Worm (Caenorhabditis elegans) whole organism, L1 larva: Measurements from ENCODE around the gene srx-87.

Experiments used
- C34B4.2 ChIP-seq: sonication (generic microtip); optimal IDR thresholded peaks from 2 replicates; lab custom pipeline; 2017; ENCODE audit warnings: mild to moderate bottlenecking, missing genetic modification characterization, missing compliant biosample characterization
- aha-1 ChIP-seq: fragments of 150-350 bp; optimal IDR thresholded peaks from 2 replicates; lab custom pipeline; 2014; ENCODE audit warnings: missing biosample characterization, missing genetic modification characterization
- alr-1 ChIP-seq: fragments of 200-800 bp; sonication (Bioruptor generic); optimal IDR thresholded peaks from 2 replicates; lab custom pipeline; 2018; ENCODE audit warnings: borderline replicate concordance, mild to moderate bottlenecking, missing genetic modification characterization, missing compliant biosample characterization
- aly-2 ChIP-seq: fragments of 150-350 bp; optimal IDR thresholded peaks from 2 replicates; lab custom pipeline; 2014; ENCODE audit warnings: missing biosample characterization, missing genetic modification characterization
- ama-1 ChIP-seq: fragments of 150-350 bp; optimal IDR thresholded peaks from 2 replicates; lab custom pipeline; 2014
- blmp-1 ChIP-seq: fragments of 150-350 bp; optimal IDR thresholded peaks from 2 replicates; lab custom pipeline; 2014; ENCODE audit warnings: missing biosample characterization, missing genetic modification characterization
- ceh-63 ChIP-seq: fragments of 200-800 bp; sonication (Bioruptor generic); optimal IDR thresholded peaks from 2 replicates; lab custom pipeline; 2018; ENCODE audit warnings: mild to moderate bottlenecking, missing genetic modification characterization, missing compliant biosample characterization
- ceh-8 ChIP-seq: fragments of 200-800 bp; sonication (Bioruptor generic); optimal IDR thresholded peaks from 2 replicates; lab custom pipeline; 2018; ENCODE audit warnings: mild to moderate bottlenecking, missing genetic modification characterization, moderate library complexity, missing compliant biosample characterization
- dpl-1 ChIP-seq, 3 experiments: fragments of 150-350 bp in 2 of 3; sonication (generic microtip) in 1 of 3; optimal IDR thresholded peaks; 2 replicates each; lab custom pipeline; 2014 to 2017; ENCODE audit warnings: missing biosample characterization in 3 of 3, missing genetic modification characterization in 3 of 3, missing genetic modification reagents in 3 of 3
- efl-1 ChIP-seq, 4 experiments: fragments of 150-350 bp; optimal IDR thresholded peaks in 3 of 4; peaks in 1 of 4; 1 replicate in 1 of 4; 2 replicates in 3 of 4; lab custom pipeline; 2014; ENCODE audit warnings: missing biosample characterization in 2 of 4, missing genetic modification characterization in 2 of 4, missing genetic modification reagents in 2 of 4
- efl-3 ChIP-seq: fragments of 200-800 bp; sonication (Bioruptor generic); optimal IDR thresholded peaks from 2 replicates; lab custom pipeline; 2018; ENCODE audit warnings: mild to moderate bottlenecking, missing genetic modification characterization, missing compliant biosample characterization
- egl-13 ChIP-seq: sonication (generic microtip); optimal IDR thresholded peaks from 2 replicates; lab custom pipeline; 2016; ENCODE audit warnings: missing genotype, missing genetic modification reagents, missing genetic modification characterization, missing compliant biosample characterization
- elt-2 ChIP-seq: sonication (generic microtip); optimal IDR thresholded peaks from 2 replicates; lab custom pipeline; 2016; ENCODE audit warnings: missing genetic modification characterization, mild to moderate bottlenecking, inconsistent platforms, missing compliant biosample characterization, missing genetic modification reagents
- fkh-10 ChIP-seq: sonication (generic microtip); optimal IDR thresholded peaks from 2 replicates; lab custom pipeline; 2017; ENCODE audit warnings: missing biosample characterization, missing genetic modification reagents, missing genetic modification characterization
- fkh-4 ChIP-seq: sonication (generic microtip); optimal IDR thresholded peaks from 2 replicates; lab custom pipeline; 2016; ENCODE audit warnings: missing compliant biosample characterization, missing genetic modification characterization, borderline replicate concordance
- fkh-8 ChIP-seq: sonication (generic microtip); optimal IDR thresholded peaks from 2 replicates; lab custom pipeline; 2016; ENCODE audit warnings: mild to moderate bottlenecking, missing genetic modification characterization, missing compliant biosample characterization
- grh-1 ChIP-seq: fragments of 200-800 bp; sonication (Bioruptor generic); IDR thresholded peaks from 2 replicates; pipeline ENCODE4 v1.3.6; 2022; ENCODE audit warnings: missing genetic modification reagents, missing genetic modification characterization, missing compliant biosample characterization
- isw-1 ChIP-seq: fragments of 200-800 bp; sonication (Bioruptor generic); IDR thresholded peaks from 2 replicates; pipeline ENCODE4 v1.3.6; 2022; ENCODE audit warnings: missing genetic modification characterization, missing compliant biosample characterization
- jun-1 ChIP-seq: fragments of 150-350 bp; optimal IDR thresholded peaks from 2 replicates; lab custom pipeline; 2014; ENCODE audit warnings: missing biosample characterization, missing genetic modification reagents, missing genetic modification characterization
- lin-13 ChIP-seq: fragments of 150-350 bp; optimal IDR thresholded peaks from 2 replicates; lab custom pipeline; 2014; ENCODE audit warnings: missing biosample characterization, missing genetic modification reagents, missing genetic modification characterization
- lin-35 ChIP-seq, 2 experiments: fragments of 150-350 bp; optimal IDR thresholded peaks; 2 replicates each; lab custom pipeline; 2014; ENCODE audit warnings: missing biosample characterization in 2 of 2, missing genetic modification characterization in 2 of 2, missing genetic modification reagents in 2 of 2
- lin-39 ChIP-seq: fragments of 150-350 bp; optimal IDR thresholded peaks from 2 replicates; lab custom pipeline; 2014; ENCODE audit warnings: missing biosample characterization, missing genetic modification reagents, missing genetic modification characterization
- mdl-1 ChIP-seq, 2 experiments: fragments of 150-350 bp; optimal IDR thresholded peaks; 2 replicates each; lab custom pipeline; 2014 to 2017; ENCODE audit warnings: missing biosample characterization in 2 of 2, missing genetic modification characterization in 2 of 2, inconsistent platforms in 1 of 2
- nhr-11 ChIP-seq: fragments of 150-350 bp; optimal IDR thresholded peaks from 2 replicates; lab custom pipeline; 2014; ENCODE audit warnings: missing biosample characterization, missing genetic modification characterization
- nhr-19 ChIP-seq: fragments of 200-800 bp; sonication (Bioruptor generic); conservative IDR thresholded peaks from 2 replicates; pipeline ENCODE4 v1.3.6; 2022; ENCODE audit warnings: missing genetic modification characterization, missing compliant biosample characterization
- nhr-237 ChIP-seq: fragments of 150-350 bp; optimal IDR thresholded peaks from 2 replicates; lab custom pipeline; 2014; ENCODE audit warnings: missing biosample characterization, missing genetic modification characterization
- nhr-47 ChIP-seq: sonication (generic microtip); optimal IDR thresholded peaks from 2 replicates; lab custom pipeline; 2016; ENCODE audit warnings: mild to moderate bottlenecking, missing genetic modification characterization, moderate library complexity, missing compliant biosample characterization
- nhr-71 ChIP-seq: sonication (generic microtip); optimal IDR thresholded peaks from 2 replicates; lab custom pipeline; 2016; ENCODE audit warnings: mild to moderate bottlenecking, missing genetic modification characterization, moderate library complexity, missing compliant biosample characterization
- nhr-76 ChIP-seq: sonication (generic microtip); optimal IDR thresholded peaks from 2 replicates; lab custom pipeline; 2017; ENCODE audit warnings: missing biosample characterization, missing genetic modification characterization
- nhr-84 ChIP-seq: sonication (generic microtip); optimal IDR thresholded peaks from 2 replicates; lab custom pipeline; 2017; ENCODE audit warnings: missing biosample characterization, missing genetic modification characterization
- nhr-85 ChIP-seq: sonication (generic microtip); peaks from one replicate; lab custom pipeline; 2016; ENCODE audit warnings: missing genetic modification characterization, inconsistent platforms, missing compliant biosample characterization
- nhr-90 ChIP-seq: sonication (generic microtip); optimal IDR thresholded peaks from 2 replicates; lab custom pipeline; 2016; ENCODE audit warnings: mild to moderate bottlenecking, missing genetic modification characterization, missing compliant biosample characterization; ENCODE audit not compliant: poor library complexity
- rnt-1 ChIP-seq: sonication (generic microtip); optimal IDR thresholded peaks from 2 replicates; lab custom pipeline; 2016; ENCODE audit warnings: mild to moderate bottlenecking, missing genetic modification characterization, moderate library complexity, missing compliant biosample characterization
- snu-23 ChIP-seq: sonication (generic microtip); optimal IDR thresholded peaks from 2 replicates; lab custom pipeline; 2016; ENCODE audit warnings: missing genetic modification characterization, missing compliant biosample characterization
- sox-4 ChIP-seq: sonication (generic microtip); optimal IDR thresholded peaks from 2 replicates; lab custom pipeline; 2016; ENCODE audit warnings: missing genetic modification characterization, missing compliant biosample characterization
- sup-37 ChIP-seq: fragments of 200-800 bp; sonication (Bioruptor generic); optimal IDR thresholded peaks from 2 replicates; lab custom pipeline; 2018; ENCODE audit warnings: mild to moderate bottlenecking, missing genetic modification characterization, missing compliant biosample characterization
- tbx-2 ChIP-seq: sonication (generic microtip); optimal IDR thresholded peaks from 2 replicates; lab custom pipeline; 2016; ENCODE audit warnings: missing genetic modification characterization, missing compliant biosample characterization
- tlp-1 ChIP-seq: fragments of 150-350 bp; optimal IDR thresholded peaks from 2 replicates; lab custom pipeline; 2014; ENCODE audit warnings: missing biosample characterization, missing genetic modification characterization
- unc-86 ChIP-seq: sonication (generic microtip); optimal IDR thresholded peaks from 2 replicates; lab custom pipeline; 2016; ENCODE audit warnings: missing genetic modification characterization, missing compliant biosample characterization
- unc-98 ChIP-seq: fragments of 200-800 bp; sonication (Bioruptor generic); IDR thresholded peaks from 2 replicates; pipeline ENCODE4 v1.3.6; 2022; ENCODE audit warnings: missing genetic modification characterization, missing compliant biosample characterization
- zip-4 ChIP-seq: fragments of 200-800 bp; sonication (Bioruptor generic); optimal IDR thresholded peaks from 2 replicates; lab custom pipeline; 2018; ENCODE audit warnings: mild to moderate bottlenecking, missing genetic modification characterization, moderate library complexity, missing compliant biosample characterization

srx-87 gene

DNA sequence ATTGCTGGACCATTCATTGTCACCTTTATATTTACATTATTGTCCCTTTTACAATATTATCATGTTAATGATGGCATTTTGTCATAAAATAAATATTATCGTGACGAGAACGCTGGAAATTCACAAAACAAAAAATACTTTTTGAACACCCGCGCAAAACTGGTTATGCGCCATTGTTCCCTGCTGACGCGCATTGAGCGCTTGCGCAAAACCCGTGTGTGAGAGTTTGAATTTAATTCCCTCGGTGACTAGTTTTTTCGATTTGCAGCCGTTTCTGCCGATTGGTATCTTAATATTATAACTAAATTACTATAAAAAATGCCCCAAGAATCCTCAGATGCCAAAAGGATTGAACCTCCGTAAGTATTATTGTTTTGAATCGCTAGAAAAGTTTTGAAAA, 43.2 kb upstream of the srx-87 start, which contains the start of gene pafo-1 (continued):
- TF ChIP-seq jun-1 (peak; percentile 88), unc-98 (GFP tag; lab: Robert Waterston, UW) (no peak), C34B4.2 (tag; lab: Kevin White, UChicago) (peak; percentile 5), aly-2 (tag; lab: Kevin White, UChicago) (peak; percentile 87), tlp-1 (tag; lab: Kevin White, UChicago) (no peak), rnt-1 (tag; lab: Kevin White, UChicago) (peak; percentile 95), fkh-10 (GFP tag; lab: Kevin White, UChicago) (peak; percentile 71), nhr-11 (peak; percentile 81), sup-37 (peak; percentile 79), efl-3 (GFP tag; lab: Kevin White, UChicago) (peak; percentile 47), elt-2 (tag; lab: Kevin White, UChicago) (peak; percentile 75), zip-4 (GFP tag; lab: Kevin White, UChicago) (peak; percentile 80), nhr-76 (tag; lab: Kevin White, UChicago) (peak; percentile 43), nhr-84 (tag; lab: Kevin White, UChicago) (no peak), dpl-1 (GFP tag; optimal IDR thresholded peaks at IDR 0.05; lab: Kevin White, UChicago) (peak; percentile 99), fkh-4 (tag; lab: Kevin White, UChicago) (peak; percentile 28), lin-35 (GFP tag; optimal IDR thresholded peaks at IDR 0.05; lab: Kevin White, UChicago) (peak; percentile 99), isw-1 (GFP tag; lab: Robert Waterston, UW) (peak; percentile 89), aha-1 (peak; percentile 56), egl-13 (tag; lab: Kevin White, UChicago) (peak; percentile 77), fkh-8 (peak; percentile 79), nhr-237 (tag; lab: Kevin White, UChicago) (peak; percentile 35), alr-1 (tag; lab: Kevin White, UChicago) (no peak), sox-4 (tag; lab: Kevin White, UChicago) (peak; percentile 81), nhr-19 (GFP tag; lab: Robert Waterston, UW) (peak; percentile 92), grh-1 (GFP tag; lab: Robert Waterston, UW) (peak; percentile 93), unc-86 (tag; lab: Kevin White, UChicago) (peak; percentile 89), ceh-8 (GFP tag; lab: Kevin White, UChicago) (peak; percentile 92), nhr-90 (tag; lab: Kevin White, UChicago) (peak; percentile 93), snu-23 (GFP tag; lab: Kevin White, UChicago) (peak; percentile 92), ama-1 (lab: Kevin White, UChicago) (peak; percentile 13)

DNA sequence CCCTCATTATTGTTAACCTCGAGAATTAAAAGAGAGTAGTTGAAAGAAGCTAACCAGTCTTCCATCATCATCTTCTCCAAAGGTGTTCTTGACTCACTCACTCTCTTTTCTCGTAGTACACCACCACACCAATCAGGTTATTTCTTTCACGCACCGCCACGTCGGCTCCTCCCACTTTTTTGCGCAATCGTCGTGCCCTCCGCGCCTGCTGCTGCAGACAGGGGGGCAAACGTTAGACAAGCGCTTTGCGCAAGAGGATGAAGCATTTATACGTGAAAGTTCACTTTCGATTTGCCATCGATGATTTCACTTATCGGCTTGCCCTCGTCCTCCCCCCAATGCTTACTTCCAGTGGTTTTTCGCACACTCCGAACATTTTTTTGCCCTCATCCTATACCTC, 39.3 kb upstream of the srx-87 start:
- TF ChIP-seq efl-1 (optimal IDR thresholded peaks at IDR 0.05; lab: Kevin White, UChicago) = no peak
- TF ChIP-seq efl-1 (GFP tag; optimal IDR thresholded peaks at IDR 0.05 in 1 of 2; lab: Kevin White, UChicago) = peak in 1 of 2 experiments; percentile 38
- TF ChIP-seq nhr-85 = peak; percentile 25
- TF ChIP-seq blmp-1 = peak; percentile 93
- TF ChIP-seq mdl-1 (tag; optimal IDR thresholded peaks at IDR 0.05; lab: Kevin White, UChicago) = no peak

DNA sequence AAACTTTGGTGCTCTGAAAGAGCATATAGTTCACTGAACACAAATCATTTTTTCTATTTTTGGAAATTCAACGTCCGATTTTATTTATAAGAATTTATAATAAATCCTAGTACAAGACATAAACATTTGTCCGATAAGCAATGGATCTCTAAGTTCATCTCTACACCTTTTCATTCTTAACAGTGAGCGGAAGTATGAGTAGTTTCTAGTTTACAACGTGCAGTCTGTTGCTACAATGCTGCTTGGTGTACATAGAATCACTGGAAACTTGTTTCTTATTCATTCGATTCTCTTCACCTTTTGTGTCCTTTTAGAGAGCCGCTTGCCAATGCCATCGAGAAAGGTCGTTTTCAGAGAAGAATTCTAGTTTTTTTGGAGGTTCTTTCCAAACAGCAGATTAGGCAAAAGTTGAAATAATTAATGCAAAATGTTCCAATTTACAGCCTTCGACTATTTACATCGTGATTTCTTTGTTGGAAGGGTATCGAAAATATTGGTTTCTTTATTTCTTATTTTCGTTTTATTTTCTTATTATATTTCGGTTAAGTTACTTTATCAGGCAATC, 37.7 kb upstream of the srx-87 start:
- TF ChIP-seq nhr-76 (tag; lab: Kevin White, UChicago) (no peak), nhr-47 (tag; lab: Kevin White, UChicago) (no peak), nhr-19 (GFP tag; lab: Robert Waterston, UW) (no peak), grh-1 (GFP tag; lab: Robert Waterston, UW) (no peak), lin-39 (no peak), unc-98 (GFP tag; lab: Robert Waterston, UW) (no peak), mdl-1 (tag; optimal IDR thresholded peaks at IDR 0.05; lab: Kevin White, UChicago) (no peak), blmp-1 (no peak), nhr-71 (no peak), lin-13 (GFP tag; lab: Kevin White, UChicago) (no peak), tbx-2 (tag; lab: Kevin White, UChicago) (no peak), ceh-63 (GFP tag; lab: Kevin White, UChicago) (no peak), egl-13 (tag; lab: Kevin White, UChicago) (no peak)
- TF ChIP-seq, all 84 proteins: peak for 0
